Worm (Caenorhabditis elegans) whole organism, L1 larva: ENCODE data around the gene acer-1.

Experiments
- C16A3.4 ChIP-seq: fragments of 150-350 bp; optimal IDR thresholded peaks from 2 replicates; lab custom pipeline; 2014; ENCODE audit warnings: missing biosample characterization, missing genetic modification characterization
- C34B4.2 ChIP-seq: sonication (generic microtip); optimal IDR thresholded peaks from 2 replicates; lab custom pipeline; 2017; ENCODE audit warnings: mild to moderate bottlenecking, missing genetic modification characterization, missing compliant biosample characterization
- aha-1 ChIP-seq: fragments of 150-350 bp; optimal IDR thresholded peaks from 2 replicates; lab custom pipeline; 2014; ENCODE audit warnings: missing biosample characterization, missing genetic modification characterization
- alr-1 ChIP-seq: fragments of 200-800 bp; sonication (Bioruptor generic); optimal IDR thresholded peaks from 2 replicates; lab custom pipeline; 2018; ENCODE audit warnings: borderline replicate concordance, mild to moderate bottlenecking, missing genetic modification characterization, missing compliant biosample characterization
- aly-2 ChIP-seq: fragments of 150-350 bp; optimal IDR thresholded peaks from 2 replicates; lab custom pipeline; 2014; ENCODE audit warnings: missing biosample characterization, missing genetic modification characterization
- ama-1 ChIP-seq: fragments of 150-350 bp; optimal IDR thresholded peaks from 2 replicates; lab custom pipeline; 2014
- blmp-1 ChIP-seq: fragments of 150-350 bp; optimal IDR thresholded peaks from 2 replicates; lab custom pipeline; 2014; ENCODE audit warnings: missing biosample characterization, missing genetic modification characterization
- ceh-63 ChIP-seq: fragments of 200-800 bp; sonication (Bioruptor generic); optimal IDR thresholded peaks from 2 replicates; lab custom pipeline; 2018; ENCODE audit warnings: mild to moderate bottlenecking, missing genetic modification characterization, missing compliant biosample characterization
- ceh-8 ChIP-seq: fragments of 200-800 bp; sonication (Bioruptor generic); optimal IDR thresholded peaks from 2 replicates; lab custom pipeline; 2018; ENCODE audit warnings: mild to moderate bottlenecking, missing genetic modification characterization, moderate library complexity, missing compliant biosample characterization
- ceh-82 ChIP-seq, 3 experiments: fragments of 150-350 bp in 1 of 3; sonication (generic microtip) in 2 of 3; optimal IDR thresholded peaks; 2 replicates each; lab custom pipeline; 2014 to 2017; ENCODE audit warnings: missing biosample characterization in 3 of 3, missing genetic modification characterization in 3 of 3
- ceh-88 ChIP-seq: fragments of 200-800 bp; sonication (Bioruptor generic); IDR thresholded peaks from 2 replicates; pipeline ENCODE4 v1.3.6; 2022; ENCODE audit warnings: missing genetic modification characterization, missing compliant biosample characterization
- dpl-1 ChIP-seq, 3 experiments: fragments of 150-350 bp in 2 of 3; sonication (generic microtip) in 1 of 3; optimal IDR thresholded peaks; 2 replicates each; lab custom pipeline; 2014 to 2017; ENCODE audit warnings: missing biosample characterization in 3 of 3, missing genetic modification characterization in 3 of 3, missing genetic modification reagents in 3 of 3
- dsc-1 ChIP-seq: sonication (generic microtip); optimal IDR thresholded peaks from 2 replicates; lab custom pipeline; 2016; ENCODE audit warnings: mild to moderate bottlenecking, missing genetic modification characterization, missing compliant biosample characterization
- efl-1 ChIP-seq, 4 experiments: fragments of 150-350 bp; optimal IDR thresholded peaks in 3 of 4; peaks in 1 of 4; 1 replicate in 1 of 4; 2 replicates in 3 of 4; lab custom pipeline; 2014; ENCODE audit warnings: missing biosample characterization in 2 of 4, missing genetic modification characterization in 2 of 4, missing genetic modification reagents in 2 of 4
- efl-3 ChIP-seq: fragments of 200-800 bp; sonication (Bioruptor generic); optimal IDR thresholded peaks from 2 replicates; lab custom pipeline; 2018; ENCODE audit warnings: mild to moderate bottlenecking, missing genetic modification characterization, missing compliant biosample characterization
- egl-13 ChIP-seq: sonication (generic microtip); optimal IDR thresholded peaks from 2 replicates; lab custom pipeline; 2016; ENCODE audit warnings: missing genotype, missing genetic modification reagents, missing genetic modification characterization, missing compliant biosample characterization
- elt-3 ChIP-seq, 6 experiments: fragments of 150-350 bp in 1 of 6; sonication (generic microtip); optimal IDR thresholded peaks; 2 replicates each; lab custom pipeline; 2017 to 2018; ENCODE audit warnings: missing biosample characterization in 6 of 6, missing genetic modification characterization in 6 of 6, inconsistent platforms in 1 of 6
- ets-5 ChIP-seq: fragments of 200-800 bp; sonication (Bioruptor generic); IDR thresholded peaks from 2 replicates; pipeline ENCODE4 v1.3.6; 2022; ENCODE audit warnings: missing genetic modification characterization, missing compliant biosample characterization
- fkh-10 ChIP-seq: sonication (generic microtip); optimal IDR thresholded peaks from 2 replicates; lab custom pipeline; 2017; ENCODE audit warnings: missing biosample characterization, missing genetic modification reagents, missing genetic modification characterization
- fkh-8 ChIP-seq: sonication (generic microtip); optimal IDR thresholded peaks from 2 replicates; lab custom pipeline; 2016; ENCODE audit warnings: mild to moderate bottlenecking, missing genetic modification characterization, missing compliant biosample characterization
- fos-1 ChIP-seq: fragments of 150-350 bp; optimal IDR thresholded peaks from 2 replicates; lab custom pipeline; 2014; ENCODE audit warnings: missing biosample characterization, missing genetic modification characterization
- grh-1 ChIP-seq: fragments of 200-800 bp; sonication (Bioruptor generic); IDR thresholded peaks from 2 replicates; pipeline ENCODE4 v1.3.6; 2022; ENCODE audit warnings: missing genetic modification reagents, missing genetic modification characterization, missing compliant biosample characterization
- hpl-2 ChIP-seq: fragments of 150-350 bp; optimal IDR thresholded peaks from 2 replicates; lab custom pipeline; 2014; ENCODE audit warnings: missing biosample characterization, missing genetic modification reagents, missing genetic modification characterization
- irx-1 ChIP-seq: sonication (generic microtip); optimal IDR thresholded peaks from 2 replicates; lab custom pipeline; 2016; ENCODE audit warnings: missing genetic modification characterization, missing compliant biosample characterization
- lin-15B ChIP-seq: fragments of 150-350 bp; sonication (generic microtip); optimal IDR thresholded peaks from 3 replicates; lab custom pipeline; 2014; ENCODE audit warnings: missing biosample characterization, missing genetic modification characterization
- lin-35 ChIP-seq, 2 experiments: fragments of 150-350 bp; optimal IDR thresholded peaks; 2 replicates each; lab custom pipeline; 2014; ENCODE audit warnings: missing biosample characterization in 2 of 2, missing genetic modification characterization in 2 of 2, missing genetic modification reagents in 2 of 2
- lin-39 ChIP-seq: fragments of 150-350 bp; optimal IDR thresholded peaks from 2 replicates; lab custom pipeline; 2014; ENCODE audit warnings: missing biosample characterization, missing genetic modification reagents, missing genetic modification characterization
- lir-3 ChIP-seq: sonication (generic microtip); optimal IDR thresholded peaks from 2 replicates; lab custom pipeline; 2016; ENCODE audit warnings: mild to moderate bottlenecking, missing genetic modification characterization, moderate library complexity, missing compliant biosample characterization; ENCODE audit not compliant: poor library complexity
- lsy-2 ChIP-seq, 2 experiments: fragments of 150-350 bp; optimal IDR thresholded peaks; 2 replicates each; lab custom pipeline; 2014; ENCODE audit warnings: missing biosample characterization in 2 of 2, missing genetic modification characterization in 2 of 2
- mab-9 ChIP-seq: fragments of 200-800 bp; sonication (Bioruptor generic); IDR thresholded peaks from 2 replicates; pipeline ENCODE4 v1.3.6; 2022; ENCODE audit warnings: missing genetic modification reagents, missing genetic modification characterization, missing compliant biosample characterization
- mef-2 ChIP-seq: fragments of 150-350 bp; optimal IDR thresholded peaks from 2 replicates; lab custom pipeline; 2014; ENCODE audit warnings: missing biosample characterization, missing genetic modification characterization
- nhr-11 ChIP-seq: fragments of 150-350 bp; optimal IDR thresholded peaks from 2 replicates; lab custom pipeline; 2014; ENCODE audit warnings: missing biosample characterization, missing genetic modification characterization
- nhr-12 ChIP-seq: sonication (generic microtip); optimal IDR thresholded peaks from 2 replicates; lab custom pipeline; 2017; ENCODE audit warnings: missing biosample characterization, missing genetic modification characterization
- nhr-19 ChIP-seq: fragments of 200-800 bp; sonication (Bioruptor generic); conservative IDR thresholded peaks from 2 replicates; pipeline ENCODE4 v1.3.6; 2022; ENCODE audit warnings: missing genetic modification characterization, missing compliant biosample characterization
- nhr-20 ChIP-seq: sonication (generic microtip); optimal IDR thresholded peaks from 2 replicates; lab custom pipeline; 2016; ENCODE audit warnings: mild to moderate bottlenecking, missing genetic modification characterization, missing compliant biosample characterization
- nhr-28 ChIP-seq: fragments of 150-350 bp; optimal IDR thresholded peaks from 2 replicates; lab custom pipeline; 2014; ENCODE audit warnings: missing biosample characterization, missing genetic modification characterization
- nhr-47 ChIP-seq: sonication (generic microtip); optimal IDR thresholded peaks from 2 replicates; lab custom pipeline; 2016; ENCODE audit warnings: mild to moderate bottlenecking, missing genetic modification characterization, moderate library complexity, missing compliant biosample characterization
- nhr-71 ChIP-seq: sonication (generic microtip); optimal IDR thresholded peaks from 2 replicates; lab custom pipeline; 2016; ENCODE audit warnings: mild to moderate bottlenecking, missing genetic modification characterization, moderate library complexity, missing compliant biosample characterization
- nhr-76 ChIP-seq: sonication (generic microtip); optimal IDR thresholded peaks from 2 replicates; lab custom pipeline; 2017; ENCODE audit warnings: missing biosample characterization, missing genetic modification characterization
- nhr-85 ChIP-seq: sonication (generic microtip); peaks from one replicate; lab custom pipeline; 2016; ENCODE audit warnings: missing genetic modification characterization, inconsistent platforms, missing compliant biosample characterization
- pag-3 ChIP-seq: sonication (generic microtip); optimal IDR thresholded peaks from 2 replicates; lab custom pipeline; 2017; ENCODE audit warnings: missing genetic modification characterization, mild to moderate bottlenecking, missing compliant biosample characterization, antibody characterized with exemption, borderline replicate concordance; ENCODE audit not compliant: insufficient read depth
- rnt-1 ChIP-seq: sonication (generic microtip); optimal IDR thresholded peaks from 2 replicates; lab custom pipeline; 2016; ENCODE audit warnings: mild to moderate bottlenecking, missing genetic modification characterization, moderate library complexity, missing compliant biosample characterization
- skn-1 ChIP-seq: fragments of 150-350 bp; optimal IDR thresholded peaks from 2 replicates; lab custom pipeline; 2014; ENCODE audit warnings: missing biosample characterization, missing genetic modification characterization
- sox-4 ChIP-seq: sonication (generic microtip); optimal IDR thresholded peaks from 2 replicates; lab custom pipeline; 2016; ENCODE audit warnings: missing genetic modification characterization, missing compliant biosample characterization
- sptf-1 ChIP-seq: fragments of 150-350 bp; optimal IDR thresholded peaks from 2 replicates; lab custom pipeline; 2014; ENCODE audit warnings: missing biosample characterization, missing genetic modification characterization
- tbx-2 ChIP-seq: sonication (generic microtip); optimal IDR thresholded peaks from 2 replicates; lab custom pipeline; 2016; ENCODE audit warnings: missing genetic modification characterization, missing compliant biosample characterization
- unc-130 ChIP-seq: fragments of 150-350 bp; optimal IDR thresholded peaks from 2 replicates; lab custom pipeline; 2017; ENCODE audit warnings: missing biosample characterization, missing genetic modification characterization, inconsistent platforms
- unc-62 ChIP-seq: fragments of 150-350 bp; optimal IDR thresholded peaks from 2 replicates; lab custom pipeline; 2014; ENCODE audit warnings: missing biosample characterization, missing genetic modification reagents, missing genetic modification characterization
- unc-98 ChIP-seq: fragments of 200-800 bp; sonication (Bioruptor generic); IDR thresholded peaks from 2 replicates; pipeline ENCODE4 v1.3.6; 2022; ENCODE audit warnings: missing genetic modification characterization, missing compliant biosample characterization
- vab-15 ChIP-seq: sonication (generic microtip); optimal IDR thresholded peaks from 2 replicates; lab custom pipeline; 2017; ENCODE audit warnings: missing genotype, mild to moderate bottlenecking, missing genetic modification characterization, missing compliant biosample characterization
- xbp-1 ChIP-seq: sonication (generic microtip); optimal IDR thresholded peaks from 2 replicates; lab custom pipeline; 2016; ENCODE audit warnings: missing genetic modification characterization, missing compliant biosample characterization
- ztf-11 ChIP-seq, 2 experiments: sonication (generic microtip); optimal IDR thresholded peaks; 2 replicates each; lab custom pipeline; 2016 to 2017; ENCODE audit warnings: missing genetic modification characterization in 2 of 2, missing biosample characterization in 1 of 2, missing compliant biosample characterization in 1 of 2
- ztf-4 ChIP-seq: fragments of 150-350 bp; optimal IDR thresholded peaks from 2 replicates; lab custom pipeline; 2014; ENCODE audit warnings: missing biosample characterization, missing genetic modification characterization

Gene acer-1

ce11 chrII:6913309-6913708 is 23.1 kb upstream of the acer-1 start, which contains the start of gene cyn-10 (continued):
- TF ChIP-seq dpl-1 (GFP tag; optimal IDR thresholded peaks at IDR 0.05; lab: Kevin White, UChicago) (peak; percentile 94 to 96 (median 96)), sptf-1 (tag; lab: Kevin White, UChicago) (no peak), blmp-1 (peak; percentile 61), nhr-47 (tag; lab: Kevin White, UChicago) (peak; percentile 96), ama-1 (lab: Kevin White, UChicago) (no peak), ceh-63 (GFP tag; lab: Kevin White, UChicago) (peak; percentile 79), rnt-1 (tag; lab: Kevin White, UChicago) (peak; percentile 99), lin-15B (tag; lab: Kevin White, UChicago) (peak; percentile 38), fkh-8 (tag; lab: Kevin White, UChicago) (peak; percentile 77), fos-1 (tag; lab: Kevin White, UChicago) (no peak), ceh-82 (tag; optimal IDR thresholded peaks at IDR 0.05; lab: Kevin White, UChicago) (peak; percentile 67 to 80 (median 72)), pag-3 (tag; lab: Kevin White, UChicago) (no peak), ets-5 (GFP tag; lab: Robert Waterston, UW) (no peak), mef-2 (tag; lab: Kevin White, UChicago) (no peak), nhr-28 (no peak), efl-1 (optimal IDR thresholded peaks at IDR 0.05; lab: Kevin White, UChicago) (peak; percentile 97 to 98), efl-1 (GFP tag; optimal IDR thresholded peaks at IDR 0.05 in 1 of 2; lab: Kevin White, UChicago) (peak; percentile 97 to 100), egl-13 (tag; lab: Kevin White, UChicago) (peak; percentile 96), ztf-11 (tag; optimal IDR thresholded peaks at IDR 0.05; lab: Kevin White, UChicago) (peak in 1 of 2 experiments; percentile 99), ceh-8 (GFP tag; lab: Kevin White, UChicago) (peak; percentile 75), skn-1 (tag; lab: Kevin White, UChicago) (peak; percentile 58), tbx-2 (tag; lab: Kevin White, UChicago) (peak; percentile 94), unc-62 (GFP tag; lab: Kevin White, UChicago) (no peak), nhr-71 (peak; percentile 94), alr-1 (tag; lab: Kevin White, UChicago) (no peak), dsc-1 (tag; lab: Kevin White, UChicago) (peak; percentile 97), sox-4 (tag; lab: Kevin White, UChicago) (peak; percentile 95), aly-2 (no peak), nhr-85 (peak; percentile 96), lin-35 (GFP tag; optimal IDR thresholded peaks at IDR 0.05; lab: Kevin White, UChicago) (peak; percentile 96 to 97), fkh-10 (GFP tag; lab: Kevin White, UChicago) (no peak), nhr-19 (GFP tag; lab: Robert Waterston, UW) (peak; percentile 95), lir-3 (peak; percentile 97), nhr-76 (no peak), efl-3 (GFP tag; lab: Kevin White, UChicago) (peak; percentile 75), nhr-20 (tag; lab: Kevin White, UChicago) (peak; percentile 92), xbp-1 (tag; lab: Kevin White, UChicago) (peak; percentile 92), unc-130 (tag; lab: Kevin White, UChicago) (peak; percentile 84), unc-98 (GFP tag; lab: Robert Waterston, UW) (peak; percentile 97), elt-3 (tag; optimal IDR thresholded peaks at IDR 0.05; lab: Kevin White, UChicago) (peak in 2 of 6 experiments; percentile 52 to 71), vab-15 (tag; lab: Kevin White, UChicago) (peak; percentile 72), aha-1 (tag; lab: Kevin White, UChicago) (no peak), nhr-12 (no peak), hpl-2 (GFP tag; lab: Kevin White, UChicago) (no peak), irx-1 (peak; percentile 98), grh-1 (GFP tag; lab: Robert Waterston, UW) (peak; percentile 84), ztf-4 (tag; lab: Kevin White, UChicago) (peak; percentile 66), lin-39 (tag; lab: Kevin White, UChicago) (peak; percentile 52), ceh-88 (GFP tag; lab: Robert Waterston, UW) (peak; percentile 88), mab-9 (peak; percentile 95), nhr-11 (tag; lab: Kevin White, UChicago) (peak; percentile 13), C34B4.2 (tag; lab: Kevin White, UChicago) (peak; percentile 13), lsy-2 (tag; optimal IDR thresholded peaks at IDR 0.05; lab: Kevin White, UChicago) (peak; percentile 76 to 85), C16A3.4 (tag; lab: Kevin White, UChicago) (peak; percentile 49)
